Fruit fly (Drosophila melanogaster) whole organism, embryonic: ENCODE measurements around the gene Polr3E.

Source experiments
- Ada2b ChIP-seq: fragments of 200-800 bp; sonication (Bioruptor generic); IDR thresholded peaks from 2 replicates; pipeline ENCODE4 v1.3.6; 2022; ENCODE audit warnings: missing biosample characterization, missing genetic modification characterization
- Antp ChIP-seq: fragments of 200-800 bp; sonication (Bioruptor generic); optimal IDR thresholded peaks from 3 replicates; lab custom pipeline; 2016; ENCODE audit warnings: missing biosample characterization, missing genetic modification characterization
- Awh ChIP-seq: fragments of 200-800 bp; sonication (Bioruptor generic); IDR thresholded peaks from 2 replicates; pipeline ENCODE4, ENCODE4 v1.3.6; 2022; ENCODE audit warnings: missing biosample characterization, missing genetic modification characterization
- CG10209 ChIP-seq: fragments of 200-800 bp; sonication (Bioruptor generic); optimal IDR thresholded peaks from 3 replicates; lab custom pipeline; 2017; ENCODE audit warnings: missing biosample characterization, mild to moderate bottlenecking, missing genetic modification characterization, missing genetic modification reagents
- CG10654 ChIP-seq: fragments of 200-800 bp; sonication (Bioruptor generic); optimal IDR thresholded peaks from 2 replicates; lab custom pipeline; 2016; ENCODE audit warnings: missing biosample characterization, missing genetic modification characterization
- CG11093 ChIP-seq: fragments of 200-800 bp; sonication (Bioruptor generic); IDR thresholded peaks from 3 replicates; pipeline ENCODE4 v1.3.6; 2022; ENCODE audit warnings: missing biosample characterization, missing genetic modification characterization
- CG11560 ChIP-seq: fragments of 200-800 bp; sonication (Bioruptor generic); IDR thresholded peaks from 3 replicates; pipeline ENCODE4 v1.3.6; 2022; ENCODE audit warnings: missing biosample characterization, missing genetic modification characterization
- CG12744 ChIP-seq: fragments of 200-800 bp; sonication (Bioruptor generic); optimal IDR thresholded peaks from 2 replicates; lab custom pipeline; 2016; ENCODE audit warnings: missing biosample characterization, missing genetic modification characterization
- CG12942 ChIP-seq: fragments of 200-800 bp; sonication (Bioruptor generic); optimal IDR thresholded peaks from 3 replicates; lab custom pipeline; 2016; ENCODE audit warnings: missing biosample characterization, missing genetic modification characterization
- CG14667 ChIP-seq: fragments of 200-800 bp; sonication (Bioruptor generic); IDR thresholded peaks from 2 replicates; pipeline ENCODE4 v1.3.6; 2022; ENCODE audit warnings: missing biosample characterization, missing genetic modification characterization
- CG15073 ChIP-seq: fragments of 200-800 bp; sonication (Bioruptor generic); optimal IDR thresholded peaks from 2 replicates; lab custom pipeline; 2016; ENCODE audit warnings: missing biosample characterization, missing genetic modification characterization
- CG18262 ChIP-seq: fragments of 200-800 bp; optimal IDR thresholded peaks from 3 replicates; lab custom pipeline; 2019; ENCODE audit warnings: missing biosample characterization, mild to moderate bottlenecking, missing genetic modification characterization, moderate library complexity
- CG1832 ChIP-seq: fragments of 200-800 bp; sonication (Bioruptor generic); optimal IDR thresholded peaks from 2 replicates; lab custom pipeline; 2017; ENCODE audit warnings: missing biosample characterization, mild to moderate bottlenecking, missing genetic modification characterization, inconsistent platforms
- CG2678 ChIP-seq: fragments of 200-800 bp; sonication (Bioruptor generic); optimal IDR thresholded peaks from 3 replicates; lab custom pipeline; 2019; ENCODE audit warnings: missing biosample characterization, mild to moderate bottlenecking, missing genetic modification characterization, moderate library complexity
- CG2889 ChIP-seq: fragments of 200-800 bp; sonication (Bioruptor generic); IDR thresholded peaks from 3 replicates; pipeline ENCODE4 v1.3.6; 2022; ENCODE audit warnings: missing biosample characterization, missing genetic modification characterization
- CG3065 ChIP-seq: fragments of 200-800 bp; sonication (Bioruptor generic); optimal IDR thresholded peaks from 2 replicates; lab custom pipeline; 2016; ENCODE audit warnings: missing biosample characterization, missing genetic modification characterization
- CG31224 ChIP-seq: fragments of 200-800 bp; sonication (Bioruptor generic); IDR thresholded peaks from 2 replicates; pipeline ENCODE4 v1.3.6; 2022; ENCODE audit warnings: missing biosample characterization, missing genetic modification characterization
- CG31441 ChIP-seq: fragments of 200-800 bp; sonication (Bioruptor generic); IDR thresholded peaks from 2 replicates; pipeline ENCODE4 v1.3.6; 2022; ENCODE audit warnings: missing biosample characterization, missing genetic modification characterization
- CG3847 ChIP-seq: fragments of 200-800 bp; sonication (Bioruptor generic); IDR thresholded peaks from 2 replicates; pipeline ENCODE4 v1.3.6; 2022; ENCODE audit warnings: missing biosample characterization, missing genetic modification characterization
- CG4404 ChIP-seq: fragments of 200-800 bp; sonication (Bioruptor generic); IDR thresholded peaks from 2 replicates; pipeline ENCODE4 v1.3.6; 2022; ENCODE audit warnings: missing biosample characterization, missing genetic modification characterization
- CG4617 ChIP-seq: fragments of 200-800 bp; sonication (Bioruptor generic); optimal IDR thresholded peaks from 3 replicates; lab custom pipeline; 2016; ENCODE audit warnings: missing biosample characterization, missing genetic modification characterization, borderline replicate concordance
- CG6765 ChIP-seq: fragments of 200-800 bp; sonication (Bioruptor generic); optimal IDR thresholded peaks from 3 replicates; lab custom pipeline; 2017; ENCODE audit warnings: missing biosample characterization, mild to moderate bottlenecking, missing genetic modification characterization
- CG6854 ChIP-seq: fragments of 200-800 bp; sonication (Bioruptor generic); optimal IDR thresholded peaks from 3 replicates; lab custom pipeline; 2017; ENCODE audit warnings: missing biosample characterization, mild to moderate bottlenecking, missing genetic modification characterization
- CG7839 ChIP-seq: fragments of 200-800 bp; sonication (Bioruptor generic); optimal IDR thresholded peaks from 3 replicates; lab custom pipeline; 2018; ENCODE audit warnings: missing biosample characterization, mild to moderate bottlenecking, missing genetic modification characterization, moderate library complexity
- CG8388 ChIP-seq: fragments of 200-800 bp; sonication (Bioruptor generic); optimal IDR thresholded peaks from 2 replicates; lab custom pipeline; 2019; ENCODE audit warnings: missing biosample characterization, mild to moderate bottlenecking, missing genetic modification characterization, moderate library complexity
- MBD-R2 ChIP-seq: fragments of 200-800 bp; sonication (Bioruptor generic); IDR thresholded peaks from 2 replicates; pipeline ENCODE4 v1.3.6; 2022; ENCODE audit warnings: missing biosample characterization, missing genetic modification characterization
- Oli ChIP-seq: fragments of 200-800 bp; sonication (Bioruptor generic); optimal IDR thresholded peaks from 2 replicates; lab custom pipeline; 2018; ENCODE audit warnings: missing biosample characterization, mild to moderate bottlenecking, missing genetic modification characterization, moderate library complexity
- Pdp1 ChIP-seq, 2 experiments: fragments of 200-800 bp; sonication (Bioruptor generic); optimal IDR thresholded peaks; 3 replicates each; lab custom pipeline; 2016; ENCODE audit warnings: missing biosample characterization in 2 of 2, missing genetic modification characterization in 2 of 2, mild to moderate bottlenecking in 1 of 2, moderate library complexity in 1 of 2
- Sry-β ChIP-seq: fragments of 200-800 bp; sonication (Bioruptor generic); optimal IDR thresholded peaks from 2 replicates; lab custom pipeline; 2018; ENCODE audit warnings: missing biosample characterization, mild to moderate bottlenecking, missing genetic modification characterization, moderate library complexity
- Tbp ChIP-seq: fragments of >200 bp; optimal IDR thresholded peaks from 2 replicates; lab custom pipeline; 2018; ENCODE audit warnings: missing biosample characterization, missing genetic modification characterization
- bigmax ChIP-seq: fragments of 200-800 bp; sonication (Bioruptor generic); optimal IDR thresholded peaks from 2 replicates; lab custom pipeline; 2018; ENCODE audit warnings: missing biosample characterization, mild to moderate bottlenecking, missing genetic modification characterization
- cg ChIP-seq: fragments of 200-800 bp; sonication (Bioruptor generic); optimal IDR thresholded peaks from 3 replicates; lab custom pipeline; 2019; ENCODE audit warnings: missing biosample characterization, mild to moderate bottlenecking, missing genetic modification characterization, moderate library complexity
- dmrt99B ChIP-seq: fragments of 200-800 bp; sonication (Bioruptor generic); optimal IDR thresholded peaks from 2 replicates; lab custom pipeline; 2018; ENCODE audit warnings: missing biosample characterization, mild to moderate bottlenecking, missing genetic modification characterization, moderate library complexity
- emc ChIP-seq: fragments of 200-800 bp; sonication (Bioruptor generic); optimal IDR thresholded peaks from 2 replicates; lab custom pipeline; 2016; ENCODE audit warnings: missing biosample characterization, missing genetic modification characterization
- fd64A ChIP-seq: fragments of 200-800 bp; sonication (Bioruptor generic); optimal IDR thresholded peaks from 3 replicates; lab custom pipeline; 2018; ENCODE audit warnings: missing biosample characterization, mild to moderate bottlenecking, missing genetic modification characterization
- gt ChIP-seq: fragments of 200-800 bp; sonication (Bioruptor generic); IDR thresholded peaks from 2 replicates; pipeline ENCODE4 v1.3.6; 2022; ENCODE audit warnings: missing biosample characterization, missing genetic modification characterization
- kah ChIP-seq: fragments of 200-800 bp; sonication (Bioruptor generic); optimal IDR thresholded peaks from 2 replicates; lab custom pipeline; 2018; ENCODE audit warnings: missing biosample characterization, mild to moderate bottlenecking, missing genetic modification characterization
- kay ChIP-seq: fragments of 200-800 bp; sonication (Bioruptor generic); optimal IDR thresholded peaks from 2 replicates; lab custom pipeline; 2016; ENCODE audit warnings: missing biosample characterization, missing genetic modification characterization
- nau ChIP-seq: fragments of 200-800 bp; sonication (Bioruptor generic); optimal IDR thresholded peaks from 3 replicates; lab custom pipeline; 2017; ENCODE audit warnings: missing biosample characterization, mild to moderate bottlenecking, missing genetic modification characterization, missing genetic modification reagents
- odd ChIP-seq: fragments of 200-800 bp; sonication (Bioruptor generic); optimal IDR thresholded peaks from 2 replicates; lab custom pipeline; 2017; ENCODE audit warnings: missing biosample characterization, mild to moderate bottlenecking, missing genetic modification characterization
- pb ChIP-seq: fragments of 200-800 bp; sonication (Bioruptor generic); optimal IDR thresholded peaks from 3 replicates; lab custom pipeline; 2016; ENCODE audit warnings: missing biosample characterization, missing genetic modification characterization
- psq ChIP-seq: fragments of 200-800 bp; sonication (Bioruptor generic); optimal IDR thresholded peaks from 2 replicates; lab custom pipeline; 2017; ENCODE audit warnings: missing biosample characterization, missing genetic modification characterization
- ro ChIP-seq: fragments of 200-800 bp; sonication (Bioruptor generic); IDR thresholded peaks from 2 replicates; pipeline ENCODE4 v1.3.6; 2022; ENCODE audit warnings: missing biosample characterization, missing genetic modification characterization
- sqz ChIP-seq: fragments of 200-800 bp; sonication (Bioruptor generic); optimal IDR thresholded peaks from 3 replicates; lab custom pipeline; 2018; ENCODE audit warnings: missing biosample characterization, mild to moderate bottlenecking, missing genetic modification characterization
- sr ChIP-seq: fragments of 200-800 bp; sonication (Bioruptor generic); IDR thresholded peaks from 3 replicates; pipeline ENCODE4 v1.3.6; 2022; ENCODE audit warnings: missing biosample characterization, missing genetic modification characterization
- stc ChIP-seq: fragments of 200-800 bp; sonication (Bioruptor generic); IDR thresholded peaks from 2 replicates; pipeline ENCODE4 v1.3.6; 2022; ENCODE audit warnings: missing biosample characterization, missing genetic modification characterization
- vvl ChIP-seq: fragments of 200-800 bp; sonication (Bioruptor generic); IDR thresholded peaks from 2 replicates; pipeline ENCODE4 v1.3.6; 2022; ENCODE audit warnings: missing biosample characterization, missing genetic modification characterization
- z ChIP-seq: fragments of 200-800 bp; sonication (Bioruptor generic); IDR thresholded peaks from 3 replicates; pipeline ENCODE4 v1.3.6; 2022; ENCODE audit warnings: missing biosample characterization, missing genetic modification characterization
- zen ChIP-seq: fragments of 200-800 bp; sonication (Bioruptor generic); optimal IDR thresholded peaks from 3 replicates; lab custom pipeline; 2018; ENCODE audit warnings: missing biosample characterization, mild to moderate bottlenecking, missing genetic modification characterization, moderate library complexity
- zen2 ChIP-seq: fragments of 200-800 bp; sonication (Bioruptor generic); IDR thresholded peaks from 3 replicates; pipeline ENCODE4 v1.3.6; 2022; ENCODE audit warnings: missing biosample characterization, missing genetic modification characterization; ENCODE audit not compliant: partially characterized antibody

Gene Polr3E

DNA sequence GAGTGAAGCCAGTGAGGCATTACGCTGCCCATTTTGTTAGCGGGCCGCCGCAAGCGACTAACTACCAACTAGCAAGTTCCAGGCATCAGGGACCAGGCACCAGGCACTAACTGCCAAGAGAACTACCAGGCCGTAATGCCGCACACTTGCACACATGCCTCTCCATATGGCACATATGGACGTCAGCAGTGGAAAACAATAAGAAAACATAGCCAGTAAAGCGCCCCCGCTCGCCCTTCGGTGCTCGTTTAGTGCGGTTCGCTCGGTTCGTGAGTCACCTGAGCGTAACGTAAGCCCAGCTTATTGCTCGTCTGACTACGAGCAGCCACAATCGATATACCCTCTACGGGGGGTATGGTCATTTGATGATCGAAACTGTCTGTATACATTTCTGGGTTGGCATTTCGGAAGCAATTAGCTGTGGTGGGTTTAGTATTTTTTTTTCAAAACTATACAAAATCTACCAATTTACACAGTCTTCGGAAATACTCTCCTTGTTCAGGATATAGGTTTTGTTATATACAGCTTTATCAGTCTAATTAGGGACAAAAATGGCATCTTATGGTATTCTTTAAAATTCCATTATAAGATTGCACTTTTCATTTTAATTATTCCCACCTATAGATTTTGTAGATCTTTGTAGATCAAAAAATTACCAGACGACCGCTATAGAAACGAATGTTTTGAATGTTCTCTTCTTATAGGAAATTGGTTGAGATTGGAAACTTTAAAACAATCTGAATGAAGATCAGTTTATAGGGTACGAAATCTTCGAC lies 25.4 kb downstream of the Polr3E start (continued):
- TF ChIP-seq CG2889 (GFP tag; lab: Robert Waterston, UW) (no peak), gt (GFP tag; lab: Robert Waterston, UW) (no peak), Ada2b (no peak; the same call in 1 of the 2 replicates), bigmax (no peak), CG12744 (GFP tag; lab: Kevin White, UChicago) (no peak), CG4404 (GFP tag; lab: Robert Waterston, UW) (no peak), emc (GFP tag; lab: Kevin White, UChicago) (no peak), CG3847 (no peak), CG1832 (GFP tag; lab: Kevin White, UChicago) (no peak), CG6765 (no peak), Awh (GFP tag; lab: Robert Waterston, UW) (no peak), sqz (GFP tag; lab: Kevin White, UChicago) (no peak), psq (GFP tag; lab: Kevin White, UChicago) (no peak), CG2678 (peak; percentile 47), CG10209 (peak; percentile 27), cg (GFP tag; lab: Kevin White, UChicago) (peak; percentile 41), CG12942 (GFP tag; lab: Kevin White, UChicago) (no peak), CG10654 (GFP tag; lab: Kevin White, UChicago) (no peak), nau (GFP tag; lab: Kevin White, UChicago) (no peak), Oli (tag; lab: Kevin White, UChicago) (peak; percentile 50), CG4617 (GFP tag; lab: Kevin White, UChicago) (no peak), vvl (GFP tag; lab: Robert Waterston, UW) (0 out of 2 replicates have a peak, but pooled peaks have one; percentile 13), sr (0 out of 3 replicates have a peak, but pooled peaks have one; percentile 46), fd64A (GFP tag; lab: Kevin White, UChicago) (no peak), CG8388 (GFP tag; lab: Kevin White, UChicago) (peak; percentile 3), CG14667 (GFP tag; lab: Robert Waterston, UW) (no peak), Antp (GFP tag; lab: Kevin White, UChicago) (no peak), CG15073 (GFP tag; lab: Kevin White, UChicago) (no peak), CG11560 (tag; lab: Robert Waterston, UW) (no peak), CG3065 (GFP tag; lab: Kevin White, UChicago) (no peak), CG6854 (GFP tag; lab: Kevin White, UChicago) (no peak), kay (GFP tag; lab: Kevin White, UChicago) (peak; percentile 66), z (GFP tag; lab: Robert Waterston, UW) (0 out of 3 replicates have a peak, but pooled peaks have one; percentile 24), Sry-β (GFP tag; lab: Kevin White, UChicago) (no peak), stc (no peak), odd (GFP tag; lab: Kevin White, UChicago) (peak; percentile 34), CG18262 (tag; lab: Kevin White, UChicago) (peak; percentile 9), dmrt99B (peak; percentile 3), MBD-R2 (GFP tag; lab: Robert Waterston, UW) (no peak), CG7839 (tag; lab: Kevin White, UChicago) (peak; percentile 24), Tbp (GFP tag; lab: Kevin White, UChicago) (no peak), ro (GFP tag; lab: Robert Waterston, UW) (no peak), zen (tag; lab: Kevin White, UChicago) (peak; percentile 45), CG11093 (GFP tag; lab: Robert Waterston, UW) (no peak), zen2 (no peak), Pdp1 (GFP tag; optimal IDR thresholded peaks at IDR 0.05; lab: Kevin White, UChicago) (peak in 1 of 2 experiments; percentile 7), pb (GFP tag; lab: Kevin White, UChicago) (no peak), CG31441 (GFP tag; lab: Robert Waterston, UW) (0 out of 2 replicates have a peak, but pooled peaks have one; percentile 23), kah (GFP tag; lab: Kevin White, UChicago) (no peak), CG31224 (GFP tag; lab: Robert Waterston, UW) (no peak)
